Worm (Caenorhabditis elegans) whole organism, mixed stage, embryonic: ENCODE data around the gene B0250.8.

Experiments
- blmp-1 ChIP-seq: fragments of 150-350 bp; optimal IDR thresholded peaks from 2 replicates; lab custom pipeline; 2014; ENCODE audit warnings: missing biosample characterization, missing genetic modification characterization
- elt-3 ChIP-seq: fragments of 150-350 bp; optimal IDR thresholded peaks from 2 replicates; lab custom pipeline; 2014; ENCODE audit warnings: missing biosample characterization, missing genetic modification characterization
- lin-32 ChIP-seq: fragments of 200-800 bp; sonication (Bioruptor generic); optimal IDR thresholded peaks from 2 replicates; lab custom pipeline; 2018; ENCODE audit warnings: mild to moderate bottlenecking, missing genetic modification characterization, missing compliant biosample characterization
- lsy-2 ChIP-seq: fragments of 150-350 bp; optimal IDR thresholded peaks from 2 replicates; lab custom pipeline; 2014; ENCODE audit warnings: missing biosample characterization, missing genetic modification characterization
- mab-5 ChIP-seq: fragments of 150-350 bp; optimal IDR thresholded peaks from 2 replicates; lab custom pipeline; 2014; ENCODE audit warnings: missing biosample characterization, missing genetic modification characterization
- pha-4 ChIP-seq: fragments of 150-350 bp; optimal IDR thresholded peaks from 2 replicates; lab custom pipeline; 2018; ENCODE audit warnings: missing biosample characterization, missing genetic modification reagents, missing genetic modification characterization
- sem-2 ChIP-seq: fragments of 200-800 bp; sonication (Bioruptor generic); optimal IDR thresholded peaks from 2 replicates; lab custom pipeline; 2018; ENCODE audit warnings: mild to moderate bottlenecking, missing genetic modification characterization, missing compliant biosample characterization
- snpc-4 ChIP-seq: fragments of 150-350 bp; optimal IDR thresholded peaks from 2 replicates; lab custom pipeline; 2014; ENCODE audit warnings: missing biosample characterization, missing genetic modification characterization
- unc-120 ChIP-seq: sonication (generic microtip); optimal IDR thresholded peaks from 2 replicates; lab custom pipeline; 2017; ENCODE audit warnings: missing genetic modification characterization, missing compliant biosample characterization; ENCODE audit not compliant: poor library complexity, severe bottlenecking
- unc-39 ChIP-seq: fragments of 150-350 bp; optimal IDR thresholded peaks from 2 replicates; lab custom pipeline; 2014; ENCODE audit warnings: missing biosample characterization, missing genetic modification characterization
- unc-62 ChIP-seq: fragments of 150-350 bp; optimal IDR thresholded peaks from 2 replicates; lab custom pipeline; 2014; ENCODE audit warnings: missing biosample characterization, missing genetic modification reagents, missing genetic modification characterization

ce11 chrV:20486549-20486948 is 16.3 kb upstream of the B0250.8 start:
- TF ChIP-seq blmp-1 (tag; lab: Kevin White, UChicago) (no peak), lsy-2 (tag; lab: Kevin White, UChicago) (no peak), unc-39 (tag; lab: Kevin White, UChicago) (no peak), unc-120 (tag; lab: Kevin White, UChicago) (peak; percentile 7), unc-62 (GFP tag; lab: Kevin White, UChicago) (no peak), lin-32 (GFP tag; lab: Kevin White, UChicago) (no peak), snpc-4 (tag; lab: Kevin White, UChicago) (no peak), mab-5 (tag; lab: Kevin White, UChicago) (no peak), pha-4 (no peak), sem-2 (GFP tag; lab: Kevin White, UChicago) (no peak), elt-3 (tag; lab: Kevin White, UChicago) (no peak)
